Worm (Caenorhabditis elegans) whole organism, late embryonic: ENCODE results near the gene dmsr-8.

Source experiments
- C38D4.7 ChIP-seq: fragments of 200-800 bp; sonication (Bioruptor generic); optimal IDR thresholded peaks from 2 replicates; lab custom pipeline; 2018; ENCODE audit warnings: mild to moderate bottlenecking, missing genetic modification characterization, moderate library complexity, missing compliant biosample characterization
- ama-1 ChIP-seq: fragments of 150-350 bp; optimal IDR thresholded peaks from 2 replicates; lab custom pipeline; 2014
- ceh-19 ChIP-seq: fragments of 200-800 bp; sonication (Bioruptor generic); optimal IDR thresholded peaks from 2 replicates; lab custom pipeline; 2018; ENCODE audit warnings: mild to moderate bottlenecking, missing genetic modification characterization, missing compliant biosample characterization
- ets-4 ChIP-seq: sonication (generic microtip); optimal IDR thresholded peaks from 2 replicates; lab custom pipeline; 2016; ENCODE audit warnings: missing genetic modification characterization, missing compliant biosample characterization
- eyg-1 ChIP-seq: sonication (generic microtip); optimal IDR thresholded peaks from 2 replicates; lab custom pipeline; 2016; ENCODE audit warnings: missing genotype, missing genetic modification characterization, missing compliant biosample characterization
- hlh-30 ChIP-seq: sonication (generic microtip); optimal IDR thresholded peaks from 2 replicates; lab custom pipeline; 2017; ENCODE audit warnings: antibody characterized with exemption, missing genetic modification characterization, missing compliant biosample characterization; ENCODE audit not compliant: insufficient read depth
- hlh-6 ChIP-seq: sonication (generic microtip); optimal IDR thresholded peaks from 2 replicates; lab custom pipeline; 2016; ENCODE audit warnings: missing genotype, missing genetic modification characterization, missing compliant biosample characterization
- lin-11 ChIP-seq: fragments of 200-800 bp; sonication (Bioruptor generic); optimal IDR thresholded peaks from 2 replicates; lab custom pipeline; 2018; ENCODE audit warnings: mild to moderate bottlenecking, missing genetic modification characterization, missing compliant biosample characterization
- nfya-1 ChIP-seq: sonication (generic microtip); optimal IDR thresholded peaks from 2 replicates; lab custom pipeline; 2017; ENCODE audit warnings: missing genetic modification characterization, mild to moderate bottlenecking, missing compliant biosample characterization, antibody characterized with exemption, moderate library complexity
- nhr-11 ChIP-seq: fragments of 150-350 bp; optimal IDR thresholded peaks from 2 replicates; lab custom pipeline; 2014; ENCODE audit warnings: missing biosample characterization, missing genetic modification characterization
- pag-3 ChIP-seq: sonication (generic microtip); optimal IDR thresholded peaks from 2 replicates; lab custom pipeline; 2016; ENCODE audit warnings: missing compliant biosample characterization, missing genetic modification characterization, borderline replicate concordance
- pqm-1 ChIP-seq: sonication (generic microtip); optimal IDR thresholded peaks from 2 replicates; lab custom pipeline; 2016; ENCODE audit warnings: missing genetic modification characterization, missing compliant biosample characterization

ce11 chrV:10468190-10468589 lies 46.0 kb downstream of the dmsr-8 start, which contains the start of gene egl-9:
- TF ChIP-seq C38D4.7 (GFP tag; lab: Kevin White, UChicago) (no peak), nhr-11 (tag; lab: Kevin White, UChicago) (no peak), ama-1 (lab: Kevin White, UChicago) (no peak), pqm-1 (tag; lab: Kevin White, UChicago) (no peak), hlh-6 (no peak), ets-4 (tag; lab: Kevin White, UChicago) (no peak), lin-11 (no peak), pag-3 (tag; lab: Kevin White, UChicago) (no peak), eyg-1 (tag; lab: Kevin White, UChicago) (no peak), ceh-19 (GFP tag; lab: Kevin White, UChicago) (no peak), hlh-30 (tag; lab: Kevin White, UChicago) (no peak), nfya-1 (tag; lab: Kevin White, UChicago) (no peak)
